Worm (Caenorhabditis elegans) whole organism, early embryonic: ENCODE data around the gene clec-58.

ENCODE experiments used
- ama-1 ChIP-seq: fragments of 150-350 bp; optimal IDR thresholded peaks from 2 replicates; lab custom pipeline; 2014
- ets-7 ChIP-seq: sonication (generic microtip); optimal IDR thresholded peaks from 2 replicates; lab custom pipeline; 2016; ENCODE audit warnings: missing genotype, missing genetic modification characterization, missing compliant biosample characterization
- pes-1 ChIP-seq: fragments of 200-800 bp; sonication (Bioruptor generic); IDR thresholded peaks from 2 replicates; pipeline ENCODE4 v1.3.6; 2022; ENCODE audit warnings: missing genetic modification reagents, missing genetic modification characterization, missing compliant biosample characterization
- scrt-1 ChIP-seq: fragments of 200-800 bp; sonication (Bioruptor generic); IDR thresholded peaks from 2 replicates; pipeline ENCODE4 v1.3.6; 2022; ENCODE audit warnings: missing genetic modification characterization, missing compliant biosample characterization
- tbx-11 ChIP-seq: fragments of 200-800 bp; sonication (Bioruptor generic); IDR thresholded peaks from 2 replicates; pipeline ENCODE4 v1.3.6; 2022; ENCODE audit warnings: missing genetic modification characterization, missing compliant biosample characterization
- tbx-37 ChIP-seq: fragments of 200-800 bp; sonication (Bioruptor generic); conservative IDR thresholded peaks from 2 replicates; pipeline ENCODE4 v1.3.6; 2022; ENCODE audit warnings: missing genetic modification reagents, missing genetic modification characterization, missing compliant biosample characterization
- tra-4 ChIP-seq: sonication (generic microtip); optimal IDR thresholded peaks from 2 replicates; lab custom pipeline; 2017; ENCODE audit warnings: missing genetic modification characterization, missing compliant biosample characterization

ce11 chrII:10501578-10501977 is 25.6 kb upstream of the clec-58 start:
- TF ChIP-seq tbx-37 (GFP tag; lab: Robert Waterston, UW) = no peak
- TF ChIP-seq pes-1 = no peak
- no peak for TF ChIP-seq ama-1 (lab: Kevin White, UChicago)
- TF ChIP-seq ets-7 (tag; lab: Kevin White, UChicago) = no peak
- no peak for TF ChIP-seq tra-4 (tag; lab: Kevin White, UChicago)
- no peak for TF ChIP-seq scrt-1
- no peak for TF ChIP-seq tbx-11
